Worm (Caenorhabditis elegans): ENCODE results near the gene Y51B9A.7.

The Y51B9A.7 gene

ce11 chrII:9399746-9400145 is at the start of gene Y51B9A.7:
TSS of gene Y51B9A.7 (plus strand) at chrII:9400046.
- no peak for TF ChIP-seq F37B4.10 (GFP tag; IDR thresholded peaks at IDR 0.05)
- TF ChIP-seq ama-1 (optimal IDR thresholded peaks at IDR 0.05) = no peak
- no peak for TF ChIP-seq ama-1 (GFP tag; optimal IDR thresholded peaks at IDR 0.05)
- TF ChIP-seq attf-6 (GFP tag; IDR thresholded peaks at IDR 0.05) = no peak
- no peak for TF ChIP-seq nfya-1 (tag; optimal IDR thresholded peaks at IDR 0.05; ENCODE audit: borderline replicate concordance, insufficient read depth)
- TF ChIP-seq egl-18 (GFP tag; IDR thresholded peaks at IDR 0.05) = no peak
- TF ChIP-seq Y56A3A.18 (GFP tag; IDR thresholded peaks at IDR 0.05) = no peak
- TF ChIP-seq C06A6.2 (GFP tag; conservative IDR thresholded peaks at IDR 0.05) = no peak
- no peak for TF ChIP-seq madf-6 (GFP tag; IDR thresholded peaks at IDR 0.05)
- no peak for TF ChIP-seq somi-1 (GFP tag; optimal IDR thresholded peaks at IDR 0.05)
- no peak for TF ChIP-seq aptf-2 (GFP tag; conservative IDR thresholded peaks at IDR 0.05)
- TF ChIP-seq Y53G8AR.9 (GFP tag; conservative IDR thresholded peaks at IDR 0.05) = no peak
- no peak for TF ChIP-seq T07F8.4 (tag; optimal IDR thresholded peaks at IDR 0.05)

- TF ChIP-seq attf-3 (GFP tag; conservative IDR thresholded peaks at IDR 0.05) = peak; percentile 87
- no peak for TF ChIP-seq gei-17 (GFP tag; optimal IDR thresholded peaks at IDR 0.05)
Observed at ce11 chrII:9352669-9353068, 47.2 kb upstream of the Y51B9A.7 start, which contains the start of the genes sdhb-1 and cup-15. TSS of gene sdhb-1 (minus strand) at chrII:9352731. TSS of gene cup-15 (plus strand) at chrII:9353000.

- TF ChIP-seq ztf-28 (GFP tag; IDR thresholded peaks at IDR 0.05) = no peak
- TF ChIP-seq rcor-1 (GFP tag; IDR thresholded peaks at IDR 0.05) = 0 out of 2 replicates have a peak, but pooled peaks have one; percentile 8
- no peak for TF ChIP-seq nhr-80 (tag; optimal IDR thresholded peaks at IDR 0.05)
- peak; percentile 10 for TF ChIP-seq ceh-27 (GFP tag; optimal IDR thresholded peaks at IDR 0.05)
- no peak for TF ChIP-seq F55B11.4 (tag; optimal IDR thresholded peaks at IDR 0.05; ENCODE audit: borderline replicate concordance, insufficient read depth)
- TF ChIP-seq pha-4 (tag; optimal IDR thresholded peaks at IDR 0.05) = no peak
- peak; percentile 83 for TF ChIP-seq hmg-1.2 (GFP tag; IDR thresholded peaks at IDR 0.05)
- TF ChIP-seq rec-8 (tag; optimal IDR thresholded peaks at IDR 0.05) = no peak
- peak; percentile 9 for TF ChIP-seq tbp1 (GFP tag; optimal IDR thresholded peaks at IDR 0.05)
- TF ChIP-seq nfyb-1 (GFP tag; IDR thresholded peaks at IDR 0.05) = 0 out of 2 replicates have a peak, but pooled peaks have one; percentile 54
- TF ChIP-seq let-607 (tag; optimal IDR thresholded peaks at IDR 0.05) = no peak
- TF ChIP-seq atf-7 (tag; optimal IDR thresholded peaks at IDR 0.05) = no peak
- no peak for TF ChIP-seq egrh-3 (GFP tag; IDR thresholded peaks at IDR 0.05)
- peak; percentile 43; the same call in 1 of the 2 replicates for TF ChIP-seq zfh-2 (GFP tag; conservative IDR thresholded peaks at IDR 0.05)
- no peak for TF ChIP-seq cebp-1 (GFP tag; IDR thresholded peaks at IDR 0.05)
- peak; percentile 43 for TF ChIP-seq cebp-1 (tag; optimal IDR thresholded peaks at IDR 0.05)
- 0 out of 2 replicates have a peak, but pooled peaks have one; percentile 23 for TF ChIP-seq ekl-4 (GFP tag; IDR thresholded peaks at IDR 0.05)
- no peak for TF ChIP-seq F22D6.2 (tag; optimal IDR thresholded peaks at IDR 0.05)
- peak; percentile 46; the same call in 1 of the 2 replicates for TF ChIP-seq dox-1 (GFP tag; IDR thresholded peaks at IDR 0.05)
- no peak for TF ChIP-seq mel-28 (tag; optimal IDR thresholded peaks at IDR 0.05; ENCODE audit: borderline replicate concordance)
- TF ChIP-seq bed-2 (GFP tag; IDR thresholded peaks at IDR 0.05) = no peak
- TF ChIP-seq T07F8.4 (tag; optimal IDR thresholded peaks at IDR 0.05) = no peak
- TF ChIP-seq athp-1 (tag; optimal IDR thresholded peaks at IDR 0.05) = no peak
- no peak for TF ChIP-seq egl-44 (GFP tag; IDR thresholded peaks at IDR 0.05)
- TF ChIP-seq snpc-1.3 (tag; optimal IDR thresholded peaks at IDR 0.05; ENCODE audit: insufficient read depth) = no peak
- TF ChIP-seq F57C9.4 (tag; optimal IDR thresholded peaks at IDR 0.05) = no peak
- no peak for TF ChIP-seq ZK185.1 (tag; optimal IDR thresholded peaks at IDR 0.05; ENCODE audit: poor library complexity, severe bottlenecking)
- TF ChIP-seq attf-5 (GFP tag; optimal IDR thresholded peaks at IDR 0.05) = peak; percentile 39
- TF ChIP-seq lin-40 (tag; optimal IDR thresholded peaks at IDR 0.05) = peak; percentile 8
- no peak for TF ChIP-seq Y53G8AR.9 (GFP tag; conservative IDR thresholded peaks at IDR 0.05)
Observed at ce11 chrII:9356723-9357122, 43.1 kb upstream of the Y51B9A.7 start.

Measured in whole organism, young adult.